Worm (Caenorhabditis elegans) whole organism, late embryonic: ENCODE results near the gene nhr-136.

Experiments used
- K09A11.1 ChIP-seq: sonication (generic microtip); optimal IDR thresholded peaks from 2 replicates; lab custom pipeline; 2017; ENCODE audit warnings: antibody characterized with exemption, mild to moderate bottlenecking, missing genetic modification characterization, missing compliant biosample characterization; ENCODE audit not compliant: insufficient read depth
- ama-1 ChIP-seq: fragments of 150-350 bp; optimal IDR thresholded peaks from 2 replicates; lab custom pipeline; 2014
- ceh-6 ChIP-seq: fragments of 200-800 bp; sonication (Bioruptor generic); optimal IDR thresholded peaks from 2 replicates; lab custom pipeline; 2018; ENCODE audit warnings: mild to moderate bottlenecking, missing genetic modification characterization, missing compliant biosample characterization
- dmd-4 ChIP-seq: sonication (generic microtip); optimal IDR thresholded peaks from 2 replicates; lab custom pipeline; 2016; ENCODE audit warnings: borderline replicate concordance, missing genetic modification characterization, missing compliant biosample characterization
- ets-4 ChIP-seq: sonication (generic microtip); optimal IDR thresholded peaks from 2 replicates; lab custom pipeline; 2016; ENCODE audit warnings: missing genetic modification characterization, missing compliant biosample characterization
- pqm-1 ChIP-seq: sonication (generic microtip); optimal IDR thresholded peaks from 2 replicates; lab custom pipeline; 2016; ENCODE audit warnings: missing genetic modification characterization, missing compliant biosample characterization
- pros-1 ChIP-seq: fragments of 150-350 bp; optimal IDR thresholded peaks from 2 replicates; lab custom pipeline; 2014; ENCODE audit warnings: missing biosample characterization, missing genetic modification reagents, missing genetic modification characterization
- rnt-1 ChIP-seq: sonication (generic microtip); optimal IDR thresholded peaks from 2 replicates; lab custom pipeline; 2016; ENCODE audit warnings: missing genetic modification characterization, missing compliant biosample characterization
- sox-2 ChIP-seq: fragments of 200-800 bp; sonication (Bioruptor generic); IDR thresholded peaks from 2 replicates; pipeline ENCODE4 v1.3.6; 2022; ENCODE audit warnings: missing genetic modification reagents, missing genetic modification characterization, missing compliant biosample characterization
- tbx-2 ChIP-seq: sonication (generic microtip); optimal IDR thresholded peaks from 2 replicates; lab custom pipeline; 2016; ENCODE audit warnings: missing genetic modification characterization, missing compliant biosample characterization
- unc-55 ChIP-seq: sonication (generic microtip); optimal IDR thresholded peaks from 2 replicates; lab custom pipeline; 2017; ENCODE audit warnings: missing biosample characterization, missing genetic modification reagents, missing genetic modification characterization
- unc-86 ChIP-seq: sonication (generic microtip); optimal IDR thresholded peaks from 2 replicates; lab custom pipeline; 2016; ENCODE audit warnings: missing genetic modification characterization, missing compliant biosample characterization

DNA sequence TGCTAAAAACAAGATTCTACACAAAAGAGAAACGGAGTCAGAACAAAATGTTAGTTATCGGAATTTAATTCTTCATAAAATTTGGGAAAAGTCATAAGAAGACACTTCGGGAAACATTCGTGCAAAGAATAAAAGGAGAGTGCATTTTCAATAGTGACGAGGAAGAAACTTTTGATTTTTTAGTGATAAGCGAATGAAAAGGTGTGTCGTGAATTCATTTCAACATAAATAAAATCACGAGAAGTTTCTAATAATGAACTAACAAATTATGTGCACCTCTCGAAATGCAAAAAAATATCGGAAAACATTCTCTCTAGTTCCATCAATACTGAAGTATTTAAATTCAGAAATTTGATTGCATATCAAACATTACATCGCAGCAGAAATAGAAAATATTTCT is 31.0 kb upstream of the nhr-136 start:
- TF ChIP-seq pqm-1 (tag; lab: Kevin White, UChicago) (no peak), K09A11.1 (tag; lab: Kevin White, UChicago) (no peak), rnt-1 (tag; lab: Kevin White, UChicago) (no peak), dmd-4 (tag; lab: Kevin White, UChicago) (no peak), ama-1 (lab: Kevin White, UChicago) (no peak), pros-1 (tag; lab: Kevin White, UChicago) (no peak), ceh-6 (GFP tag; lab: Kevin White, UChicago) (no peak), ets-4 (tag; lab: Kevin White, UChicago) (no peak), unc-86 (tag; lab: Kevin White, UChicago) (no peak), tbx-2 (tag; lab: Kevin White, UChicago) (no peak), unc-55 (no peak), sox-2 (GFP tag; lab: Robert Waterston, UW) (no peak)
